Worm (Caenorhabditis elegans): Measurements from ENCODE around the gene str-84.

ce11 chrV:8972271-8972670 is 8.5 kb downstream of the str-84 start, which contains the start of gene nhr-195:
- TF ChIP-seq unc-62 (GFP tag; optimal IDR thresholded peaks at IDR 0.05) (no peak), ceh-82 (tag; optimal IDR thresholded peaks at IDR 0.05) (no peak), tbx-2 (tag; optimal IDR thresholded peaks at IDR 0.05) (no peak), nhr-12 (tag; optimal IDR thresholded peaks at IDR 0.05) (no peak), nhr-28 (tag; optimal IDR thresholded peaks at IDR 0.05) (no peak), unc-130 (tag; optimal IDR thresholded peaks at IDR 0.05) (no peak), blmp-1 (tag; optimal IDR thresholded peaks at IDR 0.05) (no peak)
